Fruit fly (Drosophila melanogaster) whole organism, embryonic: ENCODE measurements around the gene CG4709.
A peak's percentile ranks its signal among the peaks of the same experiment; 100 is the strongest.

Experiments used
- Ada2b ChIP-seq: fragments of 200-800 bp; sonication (Bioruptor generic); IDR thresholded peaks from 2 replicates; pipeline ENCODE4 v1.3.6; 2022; ENCODE audit warnings: missing biosample characterization, missing genetic modification characterization
- Atf-2 ChIP-seq: fragments of 200-800 bp; sonication (Bioruptor generic); optimal IDR thresholded peaks from 2 replicates; lab custom pipeline; 2016; ENCODE audit warnings: missing biosample characterization, missing genetic modification characterization
- Blimp-1 ChIP-seq: fragments of 200-800 bp; sonication (Bioruptor generic); optimal IDR thresholded peaks from 3 replicates; lab custom pipeline; 2018; ENCODE audit warnings: missing biosample characterization, missing genetic modification characterization, mild to moderate bottlenecking, moderate library complexity, missing genetic modification reagents
- CG17829 ChIP-seq: fragments of 200-800 bp; optimal IDR thresholded peaks from 2 replicates; lab custom pipeline; 2019; ENCODE audit warnings: missing biosample characterization, mild to moderate bottlenecking, missing genetic modification characterization, moderate library complexity
- CG17912 ChIP-seq: fragments of 200-800 bp; sonication (Bioruptor generic); optimal IDR thresholded peaks from 2 replicates; lab custom pipeline; 2018; ENCODE audit warnings: missing biosample characterization, mild to moderate bottlenecking, missing genetic modification characterization
- CG1792 ChIP-seq: fragments of 200-800 bp; sonication (Bioruptor generic); optimal IDR thresholded peaks from 2 replicates; lab custom pipeline; 2016; ENCODE audit warnings: missing biosample characterization, missing genetic modification characterization
- CG1832 ChIP-seq: fragments of 200-800 bp; sonication (Bioruptor generic); optimal IDR thresholded peaks from 2 replicates; lab custom pipeline; 2017; ENCODE audit warnings: missing biosample characterization, mild to moderate bottlenecking, missing genetic modification characterization, inconsistent platforms
- CG18599 ChIP-seq: fragments of 200-800 bp; sonication (Bioruptor generic); optimal IDR thresholded peaks from 3 replicates; lab custom pipeline; 2017; ENCODE audit warnings: missing biosample characterization, missing genetic modification characterization, mild to moderate bottlenecking, moderate library complexity, missing genetic modification reagents
- CG2120 ChIP-seq: fragments of 200-800 bp; sonication (Bioruptor generic); optimal IDR thresholded peaks from 3 replicates; lab custom pipeline; 2016; ENCODE audit warnings: missing biosample characterization, missing genetic modification characterization
- CG2129 ChIP-seq: fragments of 200-800 bp; sonication (Bioruptor generic); IDR thresholded peaks from 2 replicates; pipeline ENCODE4 v1.3.6; 2022; ENCODE audit warnings: missing biosample characterization, missing genetic modification characterization; ENCODE audit not compliant: partially characterized antibody
- CG2712 ChIP-seq: fragments of 200-800 bp; optimal IDR thresholded peaks from 3 replicates; lab custom pipeline; 2019; ENCODE audit warnings: missing biosample characterization, mild to moderate bottlenecking, missing genetic modification characterization, moderate library complexity
- CG30403 ChIP-seq: fragments of 200-800 bp; sonication (Bioruptor generic); optimal IDR thresholded peaks from 3 replicates; lab custom pipeline; 2016; ENCODE audit warnings: missing biosample characterization, missing genetic modification characterization
- CG34376 ChIP-seq: fragments of 200-800 bp; sonication (Bioruptor generic); optimal IDR thresholded peaks from 2 replicates; lab custom pipeline; 2018; ENCODE audit warnings: missing biosample characterization, mild to moderate bottlenecking, missing genetic modification characterization
- CG3838 ChIP-seq: fragments of 200-800 bp; sonication (Bioruptor generic); optimal IDR thresholded peaks from 3 replicates; lab custom pipeline; 2016; ENCODE audit warnings: missing biosample characterization, missing genetic modification characterization
- CG3847 ChIP-seq: fragments of 200-800 bp; sonication (Bioruptor generic); IDR thresholded peaks from 2 replicates; pipeline ENCODE4 v1.3.6; 2022; ENCODE audit warnings: missing biosample characterization, missing genetic modification characterization
- CG8290 ChIP-seq, 3 experiments: fragments of 200-800 bp; sonication (Bioruptor generic); optimal IDR thresholded peaks; 2 replicates each; lab custom pipeline; 2016 to 2019; ENCODE audit warnings: missing biosample characterization in 3 of 3, missing genetic modification characterization in 3 of 3, mild to moderate bottlenecking in 2 of 3, moderate library complexity in 1 of 3
- ERR ChIP-seq: fragments of 200-800 bp; sonication (Bioruptor generic); optimal IDR thresholded peaks from 2 replicates; lab custom pipeline; 2016; ENCODE audit warnings: missing biosample characterization, missing genetic modification characterization
- Fer2 ChIP-seq: fragments of 200-800 bp; sonication (Bioruptor generic); optimal IDR thresholded peaks from 2 replicates; lab custom pipeline; 2018; ENCODE audit warnings: missing biosample characterization, mild to moderate bottlenecking, missing genetic modification characterization, moderate library complexity
- H2.0 ChIP-seq: fragments of 200-800 bp; sonication (Bioruptor generic); IDR thresholded peaks from 2 replicates; pipeline ENCODE4 v1.3.6; 2022; ENCODE audit warnings: missing biosample characterization, missing genetic modification characterization
- HLH4C ChIP-seq: fragments of 200-800 bp; sonication (Bioruptor generic); IDR thresholded peaks from 3 replicates; pipeline ENCODE4 v1.3.6; 2022; ENCODE audit warnings: missing biosample characterization, missing genetic modification characterization; ENCODE audit not compliant: partially characterized antibody
- Lhr ChIP-seq: fragments of 200-800 bp; sonication (Bioruptor generic); optimal IDR thresholded peaks from 3 replicates; lab custom pipeline; 2017; ENCODE audit warnings: mild to moderate bottlenecking, missing biosample characterization, missing genetic modification reagents, missing genetic modification characterization
- Lpt ChIP-seq: fragments of >200 bp; optimal IDR thresholded peaks from 2 replicates; lab custom pipeline; 2018; ENCODE audit warnings: missing biosample characterization, missing genetic modification characterization
- MBD-R2 ChIP-seq: fragments of 200-800 bp; sonication (Bioruptor generic); IDR thresholded peaks from 2 replicates; pipeline ENCODE4 v1.3.6; 2022; ENCODE audit warnings: missing biosample characterization, missing genetic modification characterization
- Stat92E ChIP-seq, 3 experiments: fragments of >200 bp in 2 of 3; fragments of 200-800 bp in 1 of 3; sonication (Bioruptor generic) in 1 of 3; optimal IDR thresholded peaks; 2 replicates each; lab custom pipeline; 2017 to 2019; ENCODE audit warnings: missing biosample characterization in 3 of 3, missing genetic modification characterization in 3 of 3, mild to moderate bottlenecking in 1 of 3, moderate library complexity in 1 of 3
- Vsx1 ChIP-seq: fragments of 200-800 bp; sonication (Bioruptor generic); optimal IDR thresholded peaks from 2 replicates; lab custom pipeline; 2017; ENCODE audit warnings: missing biosample characterization, mild to moderate bottlenecking, missing genetic modification characterization, missing genetic modification reagents
- Xbp1 ChIP-seq: fragments of 200-800 bp; sonication (Bioruptor generic); optimal IDR thresholded peaks from 3 replicates; lab custom pipeline; 2016; ENCODE audit warnings: missing biosample characterization, mild to moderate bottlenecking, missing genetic modification characterization
- Xrp1 ChIP-seq: fragments of 200-800 bp; sonication (Bioruptor generic); IDR thresholded peaks from 2 replicates; pipeline ENCODE4 v1.3.6; 2022; ENCODE audit warnings: missing biosample characterization, missing genetic modification characterization
- al ChIP-seq: fragments of 200-800 bp; sonication (Bioruptor generic); IDR thresholded peaks from 2 replicates; pipeline ENCODE4 v1.3.6; 2022; ENCODE audit warnings: missing biosample characterization, missing genetic modification characterization
- ap ChIP-seq: fragments of 200-800 bp; sonication (Bioruptor generic); IDR thresholded peaks from 2 replicates; pipeline ENCODE4 v1.3.6; 2022; ENCODE audit warnings: missing biosample characterization, missing genetic modification characterization
- ara ChIP-seq: fragments of 200-800 bp; sonication (Bioruptor generic); IDR thresholded peaks from 2 replicates; pipeline ENCODE4 v1.3.6; 2022; ENCODE audit warnings: missing biosample characterization, missing genetic modification characterization
- bowl ChIP-seq: fragments of 200-800 bp; sonication (Bioruptor generic); IDR thresholded peaks from 2 replicates; pipeline ENCODE4 v1.3.6; 2022; ENCODE audit warnings: missing biosample characterization, missing genetic modification characterization
- cwo ChIP-seq: fragments of 200-800 bp; sonication (Bioruptor generic); optimal IDR thresholded peaks from 3 replicates; lab custom pipeline; 2017; ENCODE audit warnings: missing biosample characterization, missing genetic modification characterization, mild to moderate bottlenecking, moderate library complexity, missing genetic modification reagents
- dmrt99B ChIP-seq: fragments of 200-800 bp; sonication (Bioruptor generic); optimal IDR thresholded peaks from 2 replicates; lab custom pipeline; 2018; ENCODE audit warnings: missing biosample characterization, mild to moderate bottlenecking, missing genetic modification characterization, moderate library complexity
- dysf ChIP-seq: fragments of 200-800 bp; sonication (Bioruptor generic); IDR thresholded peaks from 3 replicates; pipeline ENCODE4 v1.3.6; 2022; ENCODE audit warnings: missing biosample characterization, missing genetic modification characterization
- fd3F ChIP-seq: fragments of 200-800 bp; sonication (Bioruptor generic); optimal IDR thresholded peaks from 2 replicates; lab custom pipeline; 2018; ENCODE audit warnings: missing biosample characterization, mild to moderate bottlenecking, missing genetic modification characterization, moderate library complexity
- gfzf ChIP-seq: fragments of 200-800 bp; sonication (Bioruptor generic); optimal IDR thresholded peaks from 2 replicates; lab custom pipeline; 2016; ENCODE audit warnings: missing biosample characterization, mild to moderate bottlenecking, missing genetic modification characterization, moderate library complexity
- klu ChIP-seq: fragments of 200-800 bp; sonication (Bioruptor generic); IDR thresholded peaks from 2 replicates; pipeline ENCODE4 v1.3.6; 2022; ENCODE audit warnings: missing biosample characterization, missing genetic modification characterization
- kni ChIP-seq: fragments of 200-800 bp; sonication (Bioruptor generic); optimal IDR thresholded peaks from 3 replicates; lab custom pipeline; 2017; ENCODE audit warnings: mild to moderate bottlenecking, missing biosample characterization, missing genetic modification reagents, missing genetic modification characterization
- nerfin-2 ChIP-seq: fragments of 200-800 bp; sonication (Bioruptor generic); IDR thresholded peaks from 2 replicates; pipeline ENCODE4 v1.3.6; 2022; ENCODE audit warnings: missing biosample characterization, missing genetic modification characterization; ENCODE audit not compliant: partially characterized antibody
- oc ChIP-seq: fragments of 200-800 bp; sonication (Bioruptor generic); optimal IDR thresholded peaks from 2 replicates; lab custom pipeline; 2018; ENCODE audit warnings: missing biosample characterization, mild to moderate bottlenecking, missing genetic modification characterization, moderate library complexity
- pb ChIP-seq: fragments of 200-800 bp; sonication (Bioruptor generic); optimal IDR thresholded peaks from 3 replicates; lab custom pipeline; 2016; ENCODE audit warnings: missing biosample characterization, missing genetic modification characterization
- prd ChIP-seq, 3 experiments: fragments of >200 bp in 2 of 3; fragments of 200-800 bp in 1 of 3; sonication (Bioruptor generic) in 1 of 3; optimal IDR thresholded peaks in 2 of 3; IDR thresholded peaks in 1 of 3; 2 replicates in 2 of 3; 3 replicates in 1 of 3; pipeline versions ENCODE4 v1.3.6 to Lab custom; 2017 to 2022; ENCODE audit warnings: missing biosample characterization in 1 of 3, missing genetic modification characterization in 1 of 3
- pzg ChIP-seq: fragments of 200-800 bp; sonication (Bioruptor generic); optimal IDR thresholded peaks from 3 replicates; lab custom pipeline; 2018; ENCODE audit warnings: missing biosample characterization, mild to moderate bottlenecking, missing genetic modification characterization, moderate library complexity
- row ChIP-seq: fragments of 200-800 bp; sonication (Bioruptor generic); IDR thresholded peaks from 3 replicates; pipeline ENCODE4 v1.3.6; 2022; ENCODE audit warnings: missing biosample characterization, missing genetic modification characterization
- sug ChIP-seq: fragments of 200-800 bp; optimal IDR thresholded peaks from 2 replicates; lab custom pipeline; 2019; ENCODE audit warnings: missing biosample characterization, mild to moderate bottlenecking, missing genetic modification characterization, moderate library complexity
- tll ChIP-seq, 2 experiments: fragments of 200-800 bp in 1 of 2; fragments of >200 bp in 1 of 2; sonication (Bioruptor generic) in 1 of 2; optimal IDR thresholded peaks; 2 replicates each; lab custom pipeline; 2017 to 2019; ENCODE audit warnings: missing biosample characterization in 2 of 2, missing genetic modification characterization in 2 of 2, mild to moderate bottlenecking in 1 of 2, moderate library complexity in 1 of 2
- wor ChIP-seq: fragments of 200-800 bp; sonication (Bioruptor generic); IDR thresholded peaks from 2 replicates; pipeline ENCODE4 v1.3.6; 2022; ENCODE audit warnings: missing biosample characterization, missing genetic modification characterization
- zfh2 ChIP-seq: fragments of 200-800 bp; sonication (Bioruptor generic); optimal IDR thresholded peaks from 2 replicates; lab custom pipeline; 2016; ENCODE audit warnings: missing biosample characterization, missing genetic modification characterization

CG4709 gene

dm6 chr2L:9956993-9957652 lies 3.0 kb downstream of the CG4709 start, which contains the start of the genes CG4658 and CG5846 (continued):
- no peak for TF ChIP-seq ERR (GFP tag; lab: Kevin White, UChicago)
- TF ChIP-seq tll (GFP tag; optimal IDR thresholded peaks at IDR 0.05; lab: Kevin White, UChicago), result peak in 1 of 2 experiments; percentile 54
- TF ChIP-seq Fer2 (tag; lab: Kevin White, UChicago), result peak; percentile 79
- peak; percentile 93 for TF ChIP-seq Ada2b
- TF ChIP-seq Xbp1 (GFP tag; lab: Kevin White, UChicago), result peak; percentile 97
- TF ChIP-seq Lpt (GFP tag; lab: Kevin White, UChicago), result no peak
- TF ChIP-seq nerfin-2, result no peak
- TF ChIP-seq Blimp-1 (GFP tag; lab: Kevin White, UChicago), result peak; percentile 95
- TF ChIP-seq cwo (GFP tag; lab: Kevin White, UChicago), result peak; percentile 82
- no peak for TF ChIP-seq prd (optimal IDR thresholded peaks at IDR 0.05; lab: Kevin White, UChicago)
- TF ChIP-seq prd (GFP tag; IDR thresholded peaks at IDR 0.05; lab: Robert Waterston, UW), result peak; percentile 98
- peak; percentile 98 for TF ChIP-seq CG2712 (tag; lab: Kevin White, UChicago)
- peak; percentile 93 for TF ChIP-seq al
- peak; percentile 5 for TF ChIP-seq CG1792 (GFP tag; lab: Kevin White, UChicago)
- peak; percentile 54 for TF ChIP-seq zfh2
- TF ChIP-seq CG1832 (GFP tag; lab: Kevin White, UChicago), result no peak
- TF ChIP-seq CG18599 (GFP tag; lab: Kevin White, UChicago), result peak; percentile 91
- peak; percentile 87 for TF ChIP-seq klu (GFP tag; lab: Robert Waterston, UW)
- peak; percentile 98 for TF ChIP-seq Xrp1 (GFP tag; lab: Robert Waterston, UW)
- peak; percentile 83 for TF ChIP-seq Vsx1 (GFP tag; lab: Kevin White, UChicago)
- peak; percentile 81 for TF ChIP-seq bowl
- peak; percentile 85 for TF ChIP-seq CG3847 (GFP tag; lab: Robert Waterston, UW)
- peak; percentile 99 for TF ChIP-seq row (GFP tag; lab: Robert Waterston, UW)
- peak; percentile 52 for TF ChIP-seq pzg (GFP tag; lab: Kevin White, UChicago)
- peak; percentile 70 for TF ChIP-seq CG34376 (GFP tag; lab: Kevin White, UChicago)
- peak; percentile 97 for TF ChIP-seq CG30403 (GFP tag; lab: Kevin White, UChicago)
- TF ChIP-seq CG17829 (tag; lab: Kevin White, UChicago), result peak; percentile 97
- TF ChIP-seq pb (GFP tag; lab: Kevin White, UChicago), result no peak
- TF ChIP-seq CG17912, result peak; percentile 9
- peak; percentile 80 for TF ChIP-seq Lhr (GFP tag; lab: Kevin White, UChicago)
- TF ChIP-seq sug, result peak; percentile 85
- peak in 1 of 3 experiments; percentile 88 for TF ChIP-seq Stat92E (GFP tag; optimal IDR thresholded peaks at IDR 0.05; lab: Kevin White, UChicago)
- peak; percentile 94 for TF ChIP-seq oc (tag; lab: Kevin White, UChicago)
- peak; percentile 29 for TF ChIP-seq kni (GFP tag; lab: Kevin White, UChicago)
- TF ChIP-seq CG8290 (GFP tag; optimal IDR thresholded peaks at IDR 0.05; lab: Kevin White, UChicago), result peak; percentile 89
- TF ChIP-seq CG8290 (tag; optimal IDR thresholded peaks at IDR 0.05; lab: Kevin White, UChicago), result no peak
- TF ChIP-seq HLH4C, result no peak
- peak; percentile 90 for TF ChIP-seq wor (GFP tag; lab: Robert Waterston, UW)
- TF ChIP-seq CG3838, result peak; percentile 82
- TF ChIP-seq CG2129 (GFP tag; lab: Robert Waterston, UW), result no peak
- TF ChIP-seq Atf-2 (GFP tag; lab: Kevin White, UChicago), result peak; percentile 75
- peak; percentile 95 for TF ChIP-seq ara
- peak; percentile 81 for TF ChIP-seq gfzf (GFP tag; lab: Kevin White, UChicago)
- peak; percentile 95 for TF ChIP-seq CG2120
- TF ChIP-seq ap (GFP tag; lab: Robert Waterston, UW), result peak; percentile 94
- TF ChIP-seq H2.0 (GFP tag; lab: Robert Waterston, UW), result peak; percentile 91
- peak; percentile 92 for TF ChIP-seq MBD-R2
- peak; percentile 92 for TF ChIP-seq fd3F (GFP tag; lab: Kevin White, UChicago)
- peak; percentile 94 for TF ChIP-seq dmrt99B (tag; lab: Kevin White, UChicago)
- TF ChIP-seq dysf (GFP tag; lab: Robert Waterston, UW), result peak; percentile 95
